Worm (Caenorhabditis elegans): ENCODE measurements around the gene C05C10.5.

DNA sequence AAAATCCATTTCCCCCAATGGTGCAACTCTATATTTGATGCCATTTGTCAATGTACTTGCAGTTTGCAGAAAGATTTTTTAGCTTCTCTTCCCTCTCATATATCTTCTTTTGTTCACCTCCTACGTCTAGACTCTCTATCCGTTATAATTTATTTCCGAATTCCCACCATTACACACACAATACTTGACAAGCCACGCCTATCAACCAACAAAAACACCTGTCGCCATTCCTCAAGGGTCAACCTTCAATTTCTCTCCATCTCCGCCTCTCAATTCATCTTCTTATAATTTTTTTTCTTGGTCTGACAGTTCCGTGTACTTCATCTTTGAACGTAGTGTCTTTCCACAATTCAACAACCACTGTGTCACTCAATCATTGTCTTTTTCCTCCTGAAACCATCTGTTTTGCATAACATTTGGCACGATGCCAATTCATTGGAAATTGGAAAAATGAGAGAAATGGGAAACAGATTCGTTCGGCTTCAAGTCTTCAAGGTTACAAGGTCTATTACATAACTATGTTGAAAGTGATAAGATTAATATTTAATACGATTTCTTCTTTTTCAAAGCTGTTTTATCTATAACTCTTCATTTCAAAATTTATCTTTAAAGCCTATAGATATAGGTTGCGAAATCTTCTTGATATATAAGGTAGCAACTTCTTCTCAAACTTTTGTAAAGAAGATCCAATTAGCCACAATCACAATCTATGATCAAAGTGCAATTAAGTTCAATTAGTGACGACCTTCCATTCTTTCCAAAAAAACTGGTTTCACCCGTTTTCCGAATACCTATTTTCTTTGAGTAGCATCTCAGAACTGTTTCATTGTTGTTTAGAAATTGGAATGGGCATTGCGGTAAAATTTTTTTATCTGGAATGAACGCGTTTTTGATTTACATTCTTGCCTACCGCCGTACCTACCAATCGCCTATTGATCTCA lies 48.1 kb downstream of the C05C10.5 start:
- TF ChIP-seq fos-1 (tag; optimal IDR thresholded peaks at IDR 0.05) (no peak), mef-2 (tag; optimal IDR thresholded peaks at IDR 0.05) (no peak), unc-62 (GFP tag; optimal IDR thresholded peaks at IDR 0.05) (no peak), nhr-76 (tag; optimal IDR thresholded peaks at IDR 0.05) (no peak), nhr-28 (tag; optimal IDR thresholded peaks at IDR 0.05) (no peak), aly-2 (tag; optimal IDR thresholded peaks at IDR 0.05) (no peak), snpc-4 (tag; optimal IDR thresholded peaks at IDR 0.05) (no peak), lin-39 (tag; optimal IDR thresholded peaks at IDR 0.05) (no peak), mdl-1 (tag; optimal IDR thresholded peaks at IDR 0.05) (no peak)
